Worm (Caenorhabditis elegans) whole organism, L2 larva: Measurements from ENCODE around the gene K03H6.1.

ENCODE experiments used
- nhr-23 ChIP-seq: fragments of 150-350 bp; optimal IDR thresholded peaks from 2 replicates; lab custom pipeline; 2014; ENCODE audit warnings: missing biosample characterization, missing genetic modification reagents, missing genetic modification characterization
- unc-39 ChIP-seq: fragments of 150-350 bp; optimal IDR thresholded peaks from 2 replicates; lab custom pipeline; 2014; ENCODE audit warnings: missing biosample characterization, missing genetic modification characterization

K03H6.1 gene

ce11 chrIV:1567577-1567976, 44.1 kb downstream of the K03H6.1 start:
- TF ChIP-seq nhr-23 (tag; lab: Kevin White, UChicago) = no peak
- no peak for TF ChIP-seq unc-39
